Worm (Caenorhabditis elegans): ENCODE data around the gene sym-3.
A peak's percentile ranks its signal among the peaks of the same experiment; 100 is the strongest.

sym-3 gene

ce11 chrX:5801156-5801592 is 27.6 kb downstream of the sym-3 start (continued):
- peak; percentile 74 for TF ChIP-seq ccch-3 (GFP tag; optimal IDR thresholded peaks at IDR 0.05)
- peak; percentile 82 for TF ChIP-seq D2030.7 (GFP tag; IDR thresholded peaks at IDR 0.05)
- TF ChIP-seq hlh-26 (GFP tag; conservative IDR thresholded peaks at IDR 0.05), result no peak
- peak; percentile 48 for TF ChIP-seq snpc-1.1 (tag; optimal IDR thresholded peaks at IDR 0.05; ENCODE audit: insufficient read depth)
- peak; percentile 90; the same call in 1 of the 2 replicates for TF ChIP-seq bed-1 (GFP tag; IDR thresholded peaks at IDR 0.05)
- TF ChIP-seq B0035.1 (tag; optimal IDR thresholded peaks at IDR 0.05), result peak; percentile 87
- no peak for TF ChIP-seq tbx-9 (tag; optimal IDR thresholded peaks at IDR 0.05; ENCODE audit: borderline replicate concordance)
- TF ChIP-seq tlf-1 (GFP tag; optimal IDR thresholded peaks at IDR 0.05), result peak; percentile 68
- peak; percentile 53; the same call in 1 of the 2 replicates for TF ChIP-seq attf-3 (GFP tag; conservative IDR thresholded peaks at IDR 0.05)
- 0 out of 2 replicates have a peak, but pooled peaks have one; percentile 56 for TF ChIP-seq ceh-40 (GFP tag; IDR thresholded peaks at IDR 0.05)
- peak; percentile 51 for TF ChIP-seq dpff-1 (tag; optimal IDR thresholded peaks at IDR 0.05)
- TF ChIP-seq tbp1 (GFP tag; optimal IDR thresholded peaks at IDR 0.05), result peak; percentile 96
- TF ChIP-seq let-526 (GFP tag; IDR thresholded peaks at IDR 0.05), result peak; percentile 83; the same call in 1 of the 2 replicates
- peak; percentile 29 for TF ChIP-seq ceh-79 (tag; optimal IDR thresholded peaks at IDR 0.05)
- TF ChIP-seq F57C9.4 (tag; optimal IDR thresholded peaks at IDR 0.05), result no peak
- peak; percentile 32 for TF ChIP-seq mel-28 (tag; optimal IDR thresholded peaks at IDR 0.05; ENCODE audit: borderline replicate concordance)
- TF ChIP-seq die-1 (tag; optimal IDR thresholded peaks at IDR 0.05), result peak; percentile 88
- no peak for TF ChIP-seq F55B11.4 (tag; optimal IDR thresholded peaks at IDR 0.05; ENCODE audit: borderline replicate concordance, insufficient read depth)
- peak; percentile 79 to 89 for TF ChIP-seq rec-8 (tag; optimal IDR thresholded peaks at IDR 0.05)
- peak; percentile 87; the same call in 1 of the 2 replicates for TF ChIP-seq ztf-25 (GFP tag; IDR thresholded peaks at IDR 0.05)
- peak; percentile 85 for TF ChIP-seq nfyb-1 (GFP tag; IDR thresholded peaks at IDR 0.05)
- peak; percentile 84 for TF ChIP-seq T07F8.4 (tag; optimal IDR thresholded peaks at IDR 0.05)
- TF ChIP-seq egl-18 (GFP tag; IDR thresholded peaks at IDR 0.05), result no peak
- TF ChIP-seq sea-2 (GFP tag; IDR thresholded peaks at IDR 0.05), result peak; percentile 68; the same call in 1 of the 2 replicates
- TF ChIP-seq ztf-18 (tag; optimal IDR thresholded peaks at IDR 0.05), result peak; percentile 80
- TF ChIP-seq ceh-100 (GFP tag; IDR thresholded peaks at IDR 0.05), result no peak; the same call in none of the 2 replicates
- no peak for TF ChIP-seq Y95B8A.8 (GFP tag; IDR thresholded peaks at IDR 0.05)
- TF ChIP-seq snpc-3.4 (tag; optimal IDR thresholded peaks at IDR 0.05), result peak; percentile 91
- TF ChIP-seq nhr-179 (tag; optimal IDR thresholded peaks at IDR 0.05), result peak; percentile 41
- peak; percentile 70 for TF ChIP-seq hmg-20 (GFP tag; IDR thresholded peaks at IDR 0.05)
- TF ChIP-seq lsy-27 (tag; optimal IDR thresholded peaks at IDR 0.05; ENCODE audit: borderline replicate concordance, insufficient read depth), result no peak
- TF ChIP-seq hlh-12 (tag; optimal IDR thresholded peaks at IDR 0.05), result peak; percentile 77
- TF ChIP-seq nhr-90 (tag; optimal IDR thresholded peaks at IDR 0.05), result peak; percentile 93
- peak; percentile 69; the same call in 1 of the 2 replicates for TF ChIP-seq madf-6 (GFP tag; IDR thresholded peaks at IDR 0.05)
- TF ChIP-seq aptf-2 (GFP tag; conservative IDR thresholded peaks at IDR 0.05), result peak; percentile 74; the same call in 1 of the 2 replicates
- peak; percentile 86 for TF ChIP-seq F57A8.1 (GFP tag; optimal IDR thresholded peaks at IDR 0.05)
- peak; percentile 95 for TF ChIP-seq lin-40 (tag; optimal IDR thresholded peaks at IDR 0.05)
- TF ChIP-seq pbrm-1 (GFP tag; IDR thresholded peaks at IDR 0.05), result peak; percentile 91
- peak; percentile 71 for TF ChIP-seq mcd-1 (GFP tag; IDR thresholded peaks at IDR 0.05)
- TF ChIP-seq ceh-58 (GFP tag; IDR thresholded peaks at IDR 0.05), result 0 out of 2 replicates have a peak, but pooled peaks have one; percentile 47
- TF ChIP-seq ztf-6 (GFP tag; IDR thresholded peaks at IDR 0.05), result 0 out of 2 replicates have a peak, but pooled peaks have one; percentile 21
- TF ChIP-seq hrde-1 (tag; optimal IDR thresholded peaks at IDR 0.05; ENCODE audit: borderline replicate concordance), result peak; percentile 54
- TF ChIP-seq lin-26 (GFP tag; IDR thresholded peaks at IDR 0.05), result peak; percentile 89
- TF ChIP-seq cebp-1 (GFP tag; IDR thresholded peaks at IDR 0.05), result peak; percentile 55; the same call in 1 of the 2 replicates
- peak; percentile 85 for TF ChIP-seq cebp-1 (tag; optimal IDR thresholded peaks at IDR 0.05)
- peak; percentile 27 for TF ChIP-seq lsl-1 (GFP tag; optimal IDR thresholded peaks at IDR 0.05)
